Fruit fly (Drosophila melanogaster): Measurements from ENCODE around the gene spen.
A peak's percentile ranks its signal among the peaks of the same experiment; 100 is the strongest.

DNA sequence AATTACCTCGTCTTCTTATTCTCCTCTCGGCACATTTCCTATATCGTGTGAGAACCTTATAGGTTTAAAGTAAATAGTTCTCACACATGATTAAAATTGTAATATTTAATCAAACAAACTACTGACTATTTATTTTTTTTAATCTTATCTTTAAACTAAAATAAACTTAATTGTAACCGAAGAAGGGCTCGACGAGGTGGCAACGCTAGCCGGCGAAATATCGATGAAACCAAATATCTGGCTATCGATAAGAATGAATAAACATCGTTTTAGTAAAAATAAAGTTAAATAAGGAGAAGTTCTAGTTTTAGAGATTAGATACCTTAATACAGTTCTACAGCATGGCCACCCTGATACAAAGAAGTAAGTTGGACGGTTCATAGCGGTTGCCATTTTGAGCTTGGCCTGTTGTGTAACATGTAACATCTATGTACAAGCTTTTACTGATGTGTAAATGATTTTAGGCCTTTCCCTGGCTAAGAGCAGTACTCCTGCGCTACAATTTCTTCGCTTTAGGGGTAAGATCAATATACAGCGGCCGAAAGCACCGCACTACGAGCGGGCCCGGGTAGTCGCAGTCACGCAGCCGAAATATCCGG is 44.8 kb downstream of the spen start, which contains the start of gene mRpL10:
- TF ChIP-seq pad (GFP tag; optimal IDR thresholded peaks at IDR 0.05) = peak; percentile 44
- TF ChIP-seq Hr96 (GFP tag; optimal IDR thresholded peaks at IDR 0.05) = no peak
- TF ChIP-seq CG33017 (tag; optimal IDR thresholded peaks at IDR 0.05) = peak; percentile 65
- peak; percentile 67 for TF ChIP-seq Crg-1 (GFP tag; optimal IDR thresholded peaks at IDR 0.05)
- no peak for TF ChIP-seq toe (GFP tag; optimal IDR thresholded peaks at IDR 0.05)
- no peak for TF ChIP-seq cnc (optimal IDR thresholded peaks at IDR 0.05)
- no peak for TF ChIP-seq kay (GFP tag; ENCODE audit: borderline replicate concordance)
- peak; percentile 44 for TF ChIP-seq tj (GFP tag; optimal IDR thresholded peaks at IDR 0.05)
- peak; percentile 42 for TF ChIP-seq CG7101 (tag; optimal IDR thresholded peaks at IDR 0.05)
- peak; percentile 18 for TF ChIP-seq CG7045 (GFP tag; optimal IDR thresholded peaks at IDR 0.05)
- peak; percentile 4 for TF ChIP-seq cic (GFP tag; optimal IDR thresholded peaks at IDR 0.05)
- TF ChIP-seq Mnt (GFP tag; optimal IDR thresholded peaks at IDR 0.05) = peak; percentile 77
